Fruit fly (Drosophila melanogaster) whole organism, pupa: ENCODE data around the gene CG34247.

Source experiments
- CG10348 ChIP-seq: fragments of 200-800 bp; sonication (Bioruptor generic); IDR thresholded peaks from 2 replicates; pipeline ENCODE4 v1.3.6; 2022; ENCODE audit warnings: missing biosample characterization, missing genetic modification characterization
- CG12605 ChIP-seq: fragments of 200-800 bp; sonication (Bioruptor generic); IDR thresholded peaks from 2 replicates; pipeline ENCODE4 v1.3.6; 2022; ENCODE audit warnings: missing biosample characterization, missing genetic modification characterization
- CG13204 ChIP-seq: fragments of 200-800 bp; sonication (Bioruptor generic); optimal IDR thresholded peaks from 2 replicates; lab custom pipeline; 2018; ENCODE audit warnings: missing biosample characterization, mild to moderate bottlenecking, missing genetic modification characterization, moderate library complexity
- CG14655 ChIP-seq: fragments of 200-800 bp; sonication (Bioruptor generic); optimal IDR thresholded peaks from 3 replicates; lab custom pipeline; 2017; ENCODE audit warnings: mild to moderate bottlenecking, missing biosample characterization, missing genetic modification reagents, missing genetic modification characterization
- CG15710 ChIP-seq: fragments of 200-800 bp; sonication (Bioruptor generic); optimal IDR thresholded peaks from 2 replicates; lab custom pipeline; 2018; ENCODE audit warnings: missing biosample characterization, mild to moderate bottlenecking, missing genetic modification characterization, moderate library complexity
- CG17806 ChIP-seq: fragments of 200-800 bp; sonication (Bioruptor generic); optimal IDR thresholded peaks from 2 replicates; lab custom pipeline; 2018; ENCODE audit warnings: missing biosample characterization, mild to moderate bottlenecking, missing genetic modification characterization, moderate library complexity
- CG32121 ChIP-seq: fragments of 200-800 bp; sonication (Bioruptor generic); IDR thresholded peaks from 2 replicates; pipeline ENCODE4 v1.3.6; 2022; ENCODE audit warnings: missing biosample characterization, missing genetic modification characterization
- CG34367 ChIP-seq: fragments of 200-800 bp; sonication (Bioruptor generic); optimal IDR thresholded peaks from 2 replicates; lab custom pipeline; 2018; ENCODE audit warnings: missing biosample characterization, mild to moderate bottlenecking, missing genetic modification characterization
- CG4496 ChIP-seq: fragments of 200-800 bp; sonication (Bioruptor generic); IDR thresholded peaks from 3 replicates; pipeline ENCODE4 v1.3.6; 2022; ENCODE audit warnings: missing biosample characterization, missing genetic modification characterization
- CG8159 ChIP-seq: fragments of 200-800 bp; sonication (Bioruptor generic); optimal IDR thresholded peaks from 3 replicates; lab custom pipeline; 2018; ENCODE audit warnings: missing biosample characterization, mild to moderate bottlenecking, missing genetic modification characterization, moderate library complexity
- CG8301 ChIP-seq: fragments of 200-800 bp; sonication (Bioruptor generic); optimal IDR thresholded peaks from 2 replicates; lab custom pipeline; 2018; ENCODE audit warnings: missing biosample characterization, mild to moderate bottlenecking, missing genetic modification characterization
- CG9948 ChIP-seq: fragments of 200-800 bp; sonication (Bioruptor generic); optimal IDR thresholded peaks from 2 replicates; lab custom pipeline; 2018; ENCODE audit warnings: missing biosample characterization, mild to moderate bottlenecking, missing genetic modification characterization, moderate library complexity
- D1 ChIP-seq: fragments of 200-800 bp; sonication (Bioruptor generic); optimal IDR thresholded peaks from 2 replicates; lab custom pipeline; 2018; ENCODE audit warnings: missing biosample characterization, mild to moderate bottlenecking, missing genetic modification characterization, moderate library complexity
- EcR ChIP-seq: fragments of 200-800 bp; sonication (Bioruptor generic); optimal IDR thresholded peaks from 3 replicates; lab custom pipeline; 2019; ENCODE audit warnings: missing biosample characterization, missing genetic modification characterization, mild to moderate bottlenecking, moderate library complexity, missing genetic modification reagents
- Ets98B ChIP-seq: fragments of 200-800 bp; sonication (Bioruptor generic); IDR thresholded peaks from 2 replicates; pipeline ENCODE4 v1.3.6; 2022; ENCODE audit warnings: missing biosample characterization, missing genetic modification characterization
- Pif1A ChIP-seq: fragments of 200-800 bp; sonication (Bioruptor generic); optimal IDR thresholded peaks from 3 replicates; lab custom pipeline; 2016; ENCODE audit warnings: missing biosample characterization, missing genetic modification characterization
- Pif1B ChIP-seq: fragments of 200-800 bp; sonication (Bioruptor generic); optimal IDR thresholded peaks from 3 replicates; lab custom pipeline; 2016; ENCODE audit warnings: missing biosample characterization, missing genetic modification characterization
- Snoo ChIP-seq: fragments of 200-800 bp; sonication (Bioruptor generic); optimal IDR thresholded peaks from 3 replicates; lab custom pipeline; 2017; ENCODE audit warnings: missing biosample characterization, mild to moderate bottlenecking, missing genetic modification characterization, inconsistent platforms
- fd96Ca ChIP-seq: fragments of 200-800 bp; sonication (Bioruptor generic); IDR thresholded peaks from 3 replicates; pipeline ENCODE4 v1.3.6; 2022; ENCODE audit warnings: missing biosample characterization, missing genetic modification characterization
- gl ChIP-seq: fragments of 200-800 bp; sonication (Bioruptor generic); optimal IDR thresholded peaks from 2 replicates; lab custom pipeline; 2018; ENCODE audit warnings: missing biosample characterization, mild to moderate bottlenecking, missing genetic modification characterization
- rn ChIP-seq: fragments of 200-800 bp; sonication (Bioruptor generic); IDR thresholded peaks from 2 replicates; pipeline ENCODE4 v1.3.6; 2022; ENCODE audit warnings: missing biosample characterization, missing genetic modification characterization

CG34247 gene

DNA sequence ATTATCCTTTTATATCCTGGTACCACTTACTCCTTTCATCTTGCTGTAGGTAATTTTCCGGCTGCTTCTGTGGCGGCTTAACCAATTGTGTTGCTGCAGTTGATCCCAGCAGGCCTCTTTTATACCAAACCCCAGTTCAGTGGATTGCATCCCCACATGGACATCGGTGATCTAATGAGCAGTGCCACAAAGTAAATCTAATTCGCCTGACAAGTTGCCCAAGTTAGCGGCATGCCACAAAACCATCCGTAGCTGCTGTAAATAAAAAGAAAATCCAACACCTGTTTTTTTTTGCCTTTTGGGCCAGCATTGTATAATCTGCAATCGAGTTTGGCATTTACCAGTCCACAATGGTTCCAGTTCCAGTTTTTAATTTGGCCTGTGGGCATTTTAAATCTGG lies 17.8 kb upstream of the CG34247 start, which contains the start of gene CG13050:
Gene CG13050, minus strand, starts transcription at position 101 of the 400 bp plus-strand sequence.
- no peak for TF ChIP-seq Pif1B (GFP tag; lab: Kevin White, UChicago)
- no peak for TF ChIP-seq gl (tag; lab: Kevin White, UChicago)
- TF ChIP-seq rn = no peak
- no peak for TF ChIP-seq Pif1A (GFP tag; lab: Kevin White, UChicago)
- TF ChIP-seq CG32121 (GFP tag; lab: Robert Waterston, UW) = no peak
- no peak for TF ChIP-seq CG8301 (tag; lab: Kevin White, UChicago)
- no peak for TF ChIP-seq CG4496 (GFP tag; lab: Robert Waterston, UW)
- no peak for TF ChIP-seq CG9948 (tag; lab: Kevin White, UChicago)
- TF ChIP-seq CG13204 (GFP tag; lab: Kevin White, UChicago) = no peak
- no peak for TF ChIP-seq CG10348 (GFP tag; lab: Robert Waterston, UW)
- no peak for TF ChIP-seq CG12605
- no peak for TF ChIP-seq CG34367
- no peak for TF ChIP-seq CG14655 (GFP tag; lab: Kevin White, UChicago)
- no peak for TF ChIP-seq EcR (GFP tag; lab: Kevin White, UChicago)
- no peak for TF ChIP-seq CG8159
- no peak for TF ChIP-seq CG17806 (tag; lab: Kevin White, UChicago)
- TF ChIP-seq Snoo = no peak
- no peak for TF ChIP-seq D1 (tag; lab: Kevin White, UChicago)
- no peak for TF ChIP-seq fd96Ca (GFP tag; lab: Robert Waterston, UW)

DNA sequence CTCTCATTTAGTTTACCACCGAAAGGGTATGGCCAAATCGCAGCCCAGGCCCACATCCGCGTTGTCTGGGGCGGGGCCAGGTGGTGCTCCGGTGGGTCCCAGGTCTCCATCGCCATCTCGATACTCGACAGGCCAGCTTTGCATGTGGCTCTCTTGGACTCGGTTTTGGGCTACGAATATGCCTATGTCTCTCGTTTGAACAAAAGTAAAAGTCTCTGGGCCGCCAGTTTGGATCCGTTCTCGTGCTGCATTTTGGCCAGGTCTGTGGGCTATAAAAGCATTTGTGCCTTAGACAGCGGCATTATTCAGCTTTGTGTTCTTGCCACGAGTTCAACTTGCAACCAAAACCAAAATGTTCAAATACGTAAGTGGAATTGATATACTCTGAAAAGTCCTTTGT lies 15.7 kb upstream of the CG34247 start, which contains the start of gene CG13065:
Gene CG13065, plus strand, starts transcription at position 301 of the 400 bp plus-strand sequence.
- TF ChIP-seq Ets98B (GFP tag; lab: Robert Waterston, UW) = no peak
- no peak for TF ChIP-seq CG34367
- TF ChIP-seq Snoo = no peak
- TF ChIP-seq CG13204 (GFP tag; lab: Kevin White, UChicago) = no peak
- no peak for TF ChIP-seq fd96Ca (GFP tag; lab: Robert Waterston, UW)
- no peak for TF ChIP-seq D1 (tag; lab: Kevin White, UChicago)
- no peak for TF ChIP-seq CG8159
- TF ChIP-seq CG12605 = no peak
- TF ChIP-seq CG14655 (GFP tag; lab: Kevin White, UChicago) = no peak
- no peak for TF ChIP-seq rn
- TF ChIP-seq EcR (GFP tag; lab: Kevin White, UChicago) = no peak

DNA sequence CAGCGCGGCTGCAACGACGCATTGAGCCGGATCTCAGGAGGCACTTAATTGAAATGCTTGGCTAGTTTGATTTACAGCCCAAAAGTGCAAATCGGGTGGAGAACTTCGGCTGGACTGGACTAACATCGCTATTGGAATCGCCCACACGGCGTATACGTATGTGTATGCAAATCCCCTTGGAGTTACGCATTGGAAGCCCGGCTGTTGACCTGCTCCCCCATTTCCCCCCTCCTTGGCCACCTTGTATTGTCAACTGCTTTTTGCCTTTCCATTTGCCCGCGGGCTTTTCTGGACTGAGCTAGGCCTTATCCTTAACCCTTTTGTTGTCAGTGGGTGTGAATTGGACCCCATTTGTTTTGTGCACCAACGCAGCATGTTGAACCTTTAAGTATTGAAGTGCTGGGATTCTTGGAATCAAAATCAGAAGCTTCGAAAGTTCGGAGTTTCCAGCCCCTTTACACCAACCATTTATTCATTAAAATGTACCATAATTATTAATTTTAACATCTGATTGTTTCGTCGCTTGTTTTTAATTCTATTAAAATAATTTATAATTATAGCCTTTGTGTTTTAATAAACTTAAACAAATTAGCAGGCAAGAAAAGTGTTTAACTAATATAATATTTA lies 14.1 kb upstream of the CG34247 start:
- TF ChIP-seq CG17806 (tag; lab: Kevin White, UChicago) = peak; percentile 39
- no peak for TF ChIP-seq Ets98B (GFP tag; lab: Robert Waterston, UW)
- TF ChIP-seq CG9948 (tag; lab: Kevin White, UChicago) = peak; percentile 49
- peak; percentile 63 for TF ChIP-seq CG8159
- no peak for TF ChIP-seq Pif1A (GFP tag; lab: Kevin White, UChicago)
- TF ChIP-seq CG12605 = no peak
- no peak for TF ChIP-seq CG32121 (GFP tag; lab: Robert Waterston, UW)
- no peak for TF ChIP-seq CG10348 (GFP tag; lab: Robert Waterston, UW)
- TF ChIP-seq D1 (tag; lab: Kevin White, UChicago) = no peak
- TF ChIP-seq fd96Ca (GFP tag; lab: Robert Waterston, UW) = no peak
- TF ChIP-seq CG14655 (GFP tag; lab: Kevin White, UChicago) = peak; percentile 41
- TF ChIP-seq CG15710 = peak; percentile 41
- peak; percentile 20 for TF ChIP-seq CG34367
- TF ChIP-seq CG13204 (GFP tag; lab: Kevin White, UChicago) = no peak
- TF ChIP-seq CG4496 (GFP tag; lab: Robert Waterston, UW) = no peak
- TF ChIP-seq EcR (GFP tag; lab: Kevin White, UChicago) = peak; percentile 75
- no peak for TF ChIP-seq Pif1B (GFP tag; lab: Kevin White, UChicago)
- no peak for TF ChIP-seq rn
- no peak for TF ChIP-seq gl (tag; lab: Kevin White, UChicago)
- no peak for TF ChIP-seq CG8301 (tag; lab: Kevin White, UChicago)
- no peak for TF ChIP-seq Snoo

DNA sequence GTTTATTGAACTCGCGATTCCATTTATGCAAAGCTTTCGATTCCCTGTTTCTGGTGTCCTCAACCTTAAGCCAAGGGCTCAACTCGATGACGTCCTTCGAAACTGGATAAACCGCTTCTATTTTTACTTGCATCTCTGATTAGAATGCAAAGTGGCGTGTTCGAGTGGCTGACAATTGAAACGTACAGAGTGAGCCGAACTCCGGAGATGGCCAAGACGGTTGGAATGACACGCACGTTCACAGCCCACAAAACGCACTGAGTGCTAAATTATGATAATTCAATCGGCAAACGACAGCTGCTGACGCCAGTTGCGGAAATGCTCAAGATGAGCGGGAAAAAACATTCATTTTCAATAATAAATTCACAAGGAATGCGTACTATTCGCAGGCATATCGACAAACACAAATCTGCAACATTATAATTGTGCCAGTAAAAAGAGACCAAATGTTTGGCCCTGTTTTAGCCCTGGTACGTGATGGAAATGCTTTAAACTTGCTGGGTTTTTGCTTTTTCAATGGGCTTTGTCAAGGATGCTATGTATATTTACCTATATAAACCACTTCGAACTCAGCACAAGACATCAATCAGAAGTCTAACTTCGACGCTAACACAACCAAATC lies 11.0 kb upstream of the CG34247 start, which contains the start of gene CG13066:
Gene CG13066, plus strand, starts transcription at position 572 of the 622 bp plus-strand sequence.
- TF ChIP-seq EcR (GFP tag; lab: Kevin White, UChicago) (peak; percentile 13), gl (tag; lab: Kevin White, UChicago) (no peak)

DNA sequence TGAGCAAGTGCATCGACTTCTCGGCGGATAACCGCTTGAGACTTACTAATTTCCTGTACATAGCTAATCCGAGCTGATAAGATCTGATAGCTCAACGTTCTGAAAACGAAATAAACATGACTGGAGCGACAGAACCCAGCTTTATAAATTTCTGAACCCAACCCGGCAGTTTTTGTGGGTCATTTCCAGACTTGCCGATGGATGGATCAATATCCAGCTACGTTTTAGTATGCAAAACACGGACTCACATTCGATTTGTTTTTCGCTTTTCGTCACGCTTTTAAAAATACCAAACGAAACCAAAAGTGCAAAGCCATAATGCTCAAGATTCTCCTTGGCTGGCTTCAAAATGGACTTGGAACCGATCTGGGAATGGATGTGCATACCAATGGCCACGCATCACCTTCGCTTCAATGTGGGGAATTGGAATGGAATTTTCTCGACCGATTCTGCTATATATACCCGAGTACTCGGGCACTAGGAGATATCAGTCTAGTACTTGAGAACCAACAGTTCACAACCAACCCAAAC lies 9.5 kb upstream of the CG34247 start, which contains the start of the genes CG34248 and CG13067:
Gene CG34248, minus strand, starts transcription at position 101 of the 531 bp plus-strand sequence.
Gene CG13067, plus strand, starts transcription at position 481 of the 531 bp plus-strand sequence.
- TF ChIP-seq Pif1B (GFP tag; lab: Kevin White, UChicago) (no peak), rn (no peak), CG9948 (tag; lab: Kevin White, UChicago) (no peak), CG8159 (no peak), CG32121 (GFP tag; lab: Robert Waterston, UW) (no peak), CG10348 (GFP tag; lab: Robert Waterston, UW) (no peak), EcR (GFP tag; lab: Kevin White, UChicago) (no peak), CG8301 (tag; lab: Kevin White, UChicago) (no peak)
- TF ChIP-seq, all 21 proteins: peak for 0
